Worm (Caenorhabditis elegans): ENCODE measurements around the gene rev-1.

ce11 chrII:7948278-7948677 is 47.9 kb downstream of the rev-1 start:
- no peak for TF ChIP-seq lin-15B (tag; optimal IDR thresholded peaks at IDR 0.05)
- TF ChIP-seq mdl-1 (tag; optimal IDR thresholded peaks at IDR 0.05): no peak
- TF ChIP-seq mxl-2 (GFP tag; conservative IDR thresholded peaks at IDR 0.05): no peak
- no peak for TF ChIP-seq madf-5 (GFP tag; IDR thresholded peaks at IDR 0.05)

Data from whole organism, L4 larva.